Fruit fly (Drosophila melanogaster) whole organism, embryonic: Measurements from ENCODE around the gene Cad96Cb.

Source experiments
- B-H2 ChIP-seq: fragments of 200-800 bp; sonication (Bioruptor generic); optimal IDR thresholded peaks from 2 replicates; lab custom pipeline; 2018; ENCODE audit warnings: missing biosample characterization, mild to moderate bottlenecking, missing genetic modification characterization
- Bgb ChIP-seq: fragments of 200-800 bp; sonication (Bioruptor generic); IDR thresholded peaks from 2 replicates; pipeline ENCODE4 v1.3.6; 2022; ENCODE audit warnings: missing biosample characterization, missing genetic modification characterization; ENCODE audit not compliant: partially characterized antibody
- BtbVII ChIP-seq: fragments of 200-800 bp; sonication (Bioruptor generic); optimal IDR thresholded peaks from 3 replicates; lab custom pipeline; 2017; ENCODE audit warnings: missing biosample characterization, mild to moderate bottlenecking, missing genetic modification characterization
- CG10147 ChIP-seq: fragments of 200-800 bp; sonication (Bioruptor generic); optimal IDR thresholded peaks from 2 replicates; lab custom pipeline; 2019; ENCODE audit warnings: missing biosample characterization, mild to moderate bottlenecking, missing genetic modification characterization, moderate library complexity
- CG1024 ChIP-seq: fragments of 200-800 bp; sonication (Bioruptor generic); IDR thresholded peaks from 2 replicates; pipeline ENCODE4 v1.3.6; 2022; ENCODE audit warnings: missing biosample characterization, missing genetic modification characterization
- CG10321 ChIP-seq: fragments of 200-800 bp; sonication (Bioruptor generic); IDR thresholded peaks from 2 replicates; pipeline ENCODE4 v1.3.6; 2022; ENCODE audit warnings: missing biosample characterization, missing genetic modification characterization
- CG10462 ChIP-seq: fragments of 200-800 bp; sonication (Bioruptor generic); optimal IDR thresholded peaks from 2 replicates; lab custom pipeline; 2016; ENCODE audit warnings: missing biosample characterization, missing genetic modification characterization
- CG15269 ChIP-seq: fragments of 200-800 bp; sonication (Bioruptor generic); optimal IDR thresholded peaks from 2 replicates; lab custom pipeline; 2018; ENCODE audit warnings: missing biosample characterization, mild to moderate bottlenecking, missing genetic modification characterization, moderate library complexity
- CG16863 ChIP-seq: fragments of 200-800 bp; sonication (Bioruptor generic); optimal IDR thresholded peaks from 3 replicates; lab custom pipeline; 2016; ENCODE audit warnings: missing biosample characterization, missing genetic modification characterization
- CG18262 ChIP-seq: fragments of 200-800 bp; optimal IDR thresholded peaks from 3 replicates; lab custom pipeline; 2019; ENCODE audit warnings: missing biosample characterization, mild to moderate bottlenecking, missing genetic modification characterization, moderate library complexity
- CG18764 ChIP-seq: fragments of 200-800 bp; sonication (Bioruptor generic); optimal IDR thresholded peaks from 3 replicates; lab custom pipeline; 2016; ENCODE audit warnings: missing biosample characterization, missing genetic modification characterization
- CG31365 ChIP-seq: fragments of 200-800 bp; sonication (Bioruptor generic); optimal IDR thresholded peaks from 2 replicates; lab custom pipeline; 2018; ENCODE audit warnings: missing biosample characterization, mild to moderate bottlenecking, missing genetic modification characterization
- CG32532 ChIP-seq: fragments of 200-800 bp; sonication (Bioruptor generic); IDR thresholded peaks from 2 replicates; pipeline ENCODE4 v1.3.6; 2022; ENCODE audit warnings: missing biosample characterization, missing genetic modification characterization
- CG34376 ChIP-seq: fragments of 200-800 bp; sonication (Bioruptor generic); optimal IDR thresholded peaks from 2 replicates; lab custom pipeline; 2018; ENCODE audit warnings: missing biosample characterization, mild to moderate bottlenecking, missing genetic modification characterization
- CG4424 ChIP-seq: fragments of 200-800 bp; sonication (Bioruptor generic); optimal IDR thresholded peaks from 3 replicates; lab custom pipeline; 2016; ENCODE audit warnings: missing biosample characterization, missing genetic modification characterization
- CG7357 ChIP-seq: fragments of 200-800 bp; sonication (Bioruptor generic); IDR thresholded peaks from 3 replicates; pipeline ENCODE4 v1.3.6; 2022; ENCODE audit warnings: missing biosample characterization, missing genetic modification characterization
- CG8765 ChIP-seq: fragments of 200-800 bp; sonication (Bioruptor generic); IDR thresholded peaks from 2 replicates; pipeline ENCODE4 v1.3.6; 2022; ENCODE audit warnings: missing biosample characterization, missing genetic modification characterization
- Dek ChIP-seq: fragments of 200-800 bp; sonication (Bioruptor generic); optimal IDR thresholded peaks from 3 replicates; lab custom pipeline; 2019; ENCODE audit warnings: missing biosample characterization, mild to moderate bottlenecking, missing genetic modification characterization, moderate library complexity
- Doc2 ChIP-seq: fragments of 200-800 bp; sonication (Bioruptor generic); IDR thresholded peaks from 2 replicates; pipeline ENCODE4 v1.3.6; 2022; ENCODE audit warnings: missing biosample characterization, missing genetic modification characterization
- Drgx ChIP-seq: fragments of 200-800 bp; sonication (Bioruptor generic); IDR thresholded peaks from 2 replicates; pipeline ENCODE4 v1.3.6; 2022; ENCODE audit warnings: missing biosample characterization, missing genetic modification characterization
- Fer1 ChIP-seq: fragments of 200-800 bp; sonication (Bioruptor generic); optimal IDR thresholded peaks from 2 replicates; lab custom pipeline; 2017; ENCODE audit warnings: missing biosample characterization, mild to moderate bottlenecking, missing genetic modification characterization
- Gsc ChIP-seq: fragments of 200-800 bp; sonication (Bioruptor generic); IDR thresholded peaks from 2 replicates; pipeline ENCODE4 v1.3.6; 2022; ENCODE audit warnings: missing biosample characterization, missing genetic modification characterization
- Hand ChIP-seq: fragments of 200-800 bp; sonication (Bioruptor generic); optimal IDR thresholded peaks from 2 replicates; lab custom pipeline; 2017; ENCODE audit warnings: mild to moderate bottlenecking, missing biosample characterization, missing genetic modification reagents, missing genetic modification characterization
- Hr39 ChIP-seq: fragments of >200 bp; optimal IDR thresholded peaks from 2 replicates; lab custom pipeline; 2017
- Hsf ChIP-seq: fragments of 200-800 bp; sonication (Bioruptor generic); optimal IDR thresholded peaks from 3 replicates; lab custom pipeline; 2016; ENCODE audit warnings: missing biosample characterization, missing genetic modification characterization
- Lim3 ChIP-seq: fragments of 200-800 bp; sonication (Bioruptor generic); IDR thresholded peaks from 2 replicates; pipeline ENCODE4 v1.3.6; 2022; ENCODE audit warnings: missing biosample characterization, missing genetic modification characterization
- Lpt ChIP-seq: fragments of >200 bp; optimal IDR thresholded peaks from 2 replicates; lab custom pipeline; 2018; ENCODE audit warnings: missing biosample characterization, missing genetic modification characterization
- Max ChIP-seq: fragments of 200-800 bp; sonication (Bioruptor generic); optimal IDR thresholded peaks from 2 replicates; lab custom pipeline; 2016; ENCODE audit warnings: missing biosample characterization, mild to moderate bottlenecking, missing genetic modification characterization
- Neu2 ChIP-seq: fragments of 200-800 bp; sonication (Bioruptor generic); optimal IDR thresholded peaks from 3 replicates; lab custom pipeline; 2016; ENCODE audit warnings: missing biosample characterization, missing genetic modification characterization, borderline replicate concordance
- Ssrp ChIP-seq: fragments of 200-800 bp; sonication (Bioruptor generic); optimal IDR thresholded peaks from 2 replicates; lab custom pipeline; 2018; ENCODE audit warnings: missing biosample characterization, mild to moderate bottlenecking, missing genetic modification characterization, moderate library complexity
- al ChIP-seq: fragments of 200-800 bp; sonication (Bioruptor generic); IDR thresholded peaks from 2 replicates; pipeline ENCODE4 v1.3.6; 2022; ENCODE audit warnings: missing biosample characterization, missing genetic modification characterization
- ase ChIP-seq: fragments of 200-800 bp; sonication (Bioruptor generic); IDR thresholded peaks from 3 replicates; pipeline ENCODE4 v1.3.6; 2022; ENCODE audit warnings: missing biosample characterization, missing genetic modification characterization
- chn ChIP-seq: fragments of 200-800 bp; sonication (Bioruptor generic); optimal IDR thresholded peaks from 2 replicates; lab custom pipeline; 2016; ENCODE audit warnings: missing biosample characterization, missing genetic modification characterization
- fd96Cb ChIP-seq: fragments of 200-800 bp; sonication (Bioruptor generic); optimal IDR thresholded peaks from 2 replicates; lab custom pipeline; 2018; ENCODE audit warnings: missing biosample characterization, mild to moderate bottlenecking, missing genetic modification characterization, moderate library complexity
- gem ChIP-seq: fragments of 200-800 bp; sonication (Bioruptor generic); optimal IDR thresholded peaks from 2 replicates; lab custom pipeline; 2019; ENCODE audit warnings: missing biosample characterization, mild to moderate bottlenecking, missing genetic modification characterization, moderate library complexity
- gsb-n ChIP-seq: fragments of 200-800 bp; sonication (Bioruptor generic); optimal IDR thresholded peaks from 3 replicates; lab custom pipeline; 2018; ENCODE audit warnings: missing biosample characterization, mild to moderate bottlenecking, missing genetic modification characterization
- insv ChIP-seq, 2 experiments: fragments of 200-800 bp; sonication (Bioruptor generic); optimal IDR thresholded peaks; 3 replicates each; lab custom pipeline; 2016 to 2018; ENCODE audit warnings: missing biosample characterization in 2 of 2, missing genetic modification characterization in 2 of 2
- jumu ChIP-seq: fragments of 200-800 bp; sonication (Bioruptor generic); optimal IDR thresholded peaks from 3 replicates; lab custom pipeline; 2016; ENCODE audit warnings: missing biosample characterization, missing genetic modification characterization
- lbe ChIP-seq: fragments of 200-800 bp; sonication (Bioruptor generic); optimal IDR thresholded peaks from 2 replicates; lab custom pipeline; 2016; ENCODE audit warnings: missing biosample characterization, mild to moderate bottlenecking, missing genetic modification characterization
- maf-S ChIP-seq: fragments of 200-800 bp; sonication (Bioruptor generic); optimal IDR thresholded peaks from 2 replicates; lab custom pipeline; 2016; ENCODE audit warnings: missing biosample characterization, missing genetic modification characterization
- nerfin-1 ChIP-seq: fragments of 200-800 bp; sonication (Bioruptor generic); optimal IDR thresholded peaks from 3 replicates; lab custom pipeline; 2019; ENCODE audit warnings: missing biosample characterization, mild to moderate bottlenecking, missing genetic modification characterization, moderate library complexity
- nerfin-2 ChIP-seq: fragments of 200-800 bp; sonication (Bioruptor generic); IDR thresholded peaks from 2 replicates; pipeline ENCODE4 v1.3.6; 2022; ENCODE audit warnings: missing biosample characterization, missing genetic modification characterization; ENCODE audit not compliant: partially characterized antibody
- org-1 ChIP-seq: fragments of 200-800 bp; sonication (Bioruptor generic); optimal IDR thresholded peaks from 2 replicates; lab custom pipeline; 2017; ENCODE audit warnings: missing biosample characterization, missing genetic modification characterization
- otp ChIP-seq: fragments of 200-800 bp; sonication (Bioruptor generic); IDR thresholded peaks from 3 replicates; pipeline ENCODE4, ENCODE4 v1.3.6; 2022; ENCODE audit warnings: missing biosample characterization, missing genetic modification characterization
- pita ChIP-seq: fragments of 200-800 bp; sonication (Bioruptor generic); optimal IDR thresholded peaks from 2 replicates; lab custom pipeline; 2017; ENCODE audit warnings: missing biosample characterization, mild to moderate bottlenecking, missing genetic modification characterization
- ro ChIP-seq: fragments of 200-800 bp; sonication (Bioruptor generic); IDR thresholded peaks from 2 replicates; pipeline ENCODE4 v1.3.6; 2022; ENCODE audit warnings: missing biosample characterization, missing genetic modification characterization
- slou ChIP-seq: fragments of 200-800 bp; sonication (Bioruptor generic); optimal IDR thresholded peaks from 3 replicates; lab custom pipeline; 2016; ENCODE audit warnings: missing biosample characterization, missing genetic modification characterization
- usp ChIP-seq: fragments of >200 bp; optimal IDR thresholded peaks from 2 replicates; lab custom pipeline; 2017; ENCODE audit warnings: missing biosample characterization, missing genetic modification characterization
- vvl ChIP-seq: fragments of 200-800 bp; sonication (Bioruptor generic); IDR thresholded peaks from 2 replicates; pipeline ENCODE4 v1.3.6; 2022; ENCODE audit warnings: missing biosample characterization, missing genetic modification characterization
- yki ChIP-seq: fragments of >200 bp; optimal IDR thresholded peaks from 3 replicates; lab custom pipeline; 2018
- zen2 ChIP-seq: fragments of 200-800 bp; sonication (Bioruptor generic); IDR thresholded peaks from 3 replicates; pipeline ENCODE4 v1.3.6; 2022; ENCODE audit warnings: missing biosample characterization, missing genetic modification characterization; ENCODE audit not compliant: partially characterized antibody

Gene Cad96Cb

dm6 chr3R:25258628-25259240 lies 26.6 kb upstream of the Cad96Cb start, which contains the start of gene CG11857 (continued):
- peak; percentile 99 for TF ChIP-seq Hsf (GFP tag; lab: Kevin White, UChicago)
- peak; percentile 99 for TF ChIP-seq Ssrp (tag; lab: Kevin White, UChicago)
- TF ChIP-seq Gsc (GFP tag; lab: Robert Waterston, UW) = peak; percentile 96
- peak; percentile 99 for TF ChIP-seq CG32532 (GFP tag; lab: Robert Waterston, UW)
- TF ChIP-seq Drgx (GFP tag; lab: Robert Waterston, UW) = peak; percentile 96
- peak in 1 of 2 experiments; percentile 77 for TF ChIP-seq insv (GFP tag; optimal IDR thresholded peaks at IDR 0.05; lab: Kevin White, UChicago)
- TF ChIP-seq CG7357 (GFP tag; lab: Robert Waterston, UW) = peak; percentile 95
- peak; percentile 83 for TF ChIP-seq Neu2 (GFP tag; lab: Kevin White, UChicago)
- TF ChIP-seq CG18764 (GFP tag; lab: Kevin White, UChicago) = peak; percentile 97
- TF ChIP-seq CG8765 (GFP tag; lab: Robert Waterston, UW) = peak; percentile 98
- TF ChIP-seq nerfin-2 (GFP tag; lab: Robert Waterston, UW) = peak; percentile 99
- peak; percentile 99 for TF ChIP-seq ase (GFP tag; lab: Robert Waterston, UW)
- peak; percentile 97 for TF ChIP-seq CG10462 (GFP tag; lab: Kevin White, UChicago)
- peak; percentile 97 for TF ChIP-seq CG34376 (GFP tag; lab: Kevin White, UChicago)
- TF ChIP-seq usp (GFP tag; lab: Kevin White, UChicago) = no peak
- TF ChIP-seq B-H2 (GFP tag; lab: Kevin White, UChicago) = peak; percentile 98
- TF ChIP-seq ro (GFP tag; lab: Robert Waterston, UW) = peak; percentile 98
- TF ChIP-seq nerfin-1 (tag; lab: Kevin White, UChicago) = peak; percentile 95
- TF ChIP-seq Doc2 (GFP tag; lab: Robert Waterston, UW) = peak; percentile 97
- TF ChIP-seq pita (GFP tag; lab: Kevin White, UChicago) = no peak
- peak; percentile 98 for TF ChIP-seq maf-S (GFP tag; lab: Kevin White, UChicago)
- no peak for TF ChIP-seq yki
- TF ChIP-seq Lpt (GFP tag; lab: Kevin White, UChicago) = no peak
- peak; percentile 97 for TF ChIP-seq CG10147
- peak; percentile 97 for TF ChIP-seq jumu (GFP tag; lab: Kevin White, UChicago)
- TF ChIP-seq vvl (GFP tag; lab: Robert Waterston, UW) = peak; percentile 99
- TF ChIP-seq CG16863 (GFP tag; lab: Kevin White, UChicago) = peak; percentile 96
- TF ChIP-seq Dek (tag; lab: Kevin White, UChicago) = peak; percentile 98
- TF ChIP-seq gsb-n = peak; percentile 95
- TF ChIP-seq Bgb = peak; percentile 99
- TF ChIP-seq gem = peak; percentile 99
- TF ChIP-seq Lim3 (GFP tag; lab: Robert Waterston, UW) = peak; percentile 95
- TF ChIP-seq CG1024 (GFP tag; lab: Robert Waterston, UW) = peak; percentile 95
- peak; percentile 97 for TF ChIP-seq CG15269 (tag; lab: Kevin White, UChicago)
- TF ChIP-seq CG18262 (tag; lab: Kevin White, UChicago) = peak; percentile 96
- peak; percentile 86 for TF ChIP-seq Hand (GFP tag; lab: Kevin White, UChicago)
- peak; percentile 96 for TF ChIP-seq lbe (GFP tag; lab: Kevin White, UChicago)
- peak; percentile 94 for TF ChIP-seq Fer1
- peak; percentile 98 for TF ChIP-seq Max
- peak; percentile 83 for TF ChIP-seq CG10321 (GFP tag; lab: Robert Waterston, UW)
- peak; percentile 98 for TF ChIP-seq slou (GFP tag; lab: Kevin White, UChicago)
- TF ChIP-seq org-1 (GFP tag; lab: Kevin White, UChicago) = peak; percentile 93
- peak; percentile 98 for TF ChIP-seq fd96Cb (tag; lab: Kevin White, UChicago)
- peak; percentile 91 for TF ChIP-seq BtbVII (GFP tag; lab: Kevin White, UChicago)
- TF ChIP-seq zen2 = peak; percentile 99
- TF ChIP-seq CG31365 (tag; lab: Kevin White, UChicago) = peak; percentile 83
- no peak for TF ChIP-seq Hr39 (lab: Kevin White, UChicago)
- TF ChIP-seq al = peak; percentile 99
- TF ChIP-seq otp = peak; percentile 97
- TF ChIP-seq chn (GFP tag; lab: Kevin White, UChicago) = peak; percentile 98
- peak; percentile 98 for TF ChIP-seq CG4424 (GFP tag; lab: Kevin White, UChicago)
